In genomic region chrX:7319053-7319702, dm6 we compare ENCODE assay signal across 1 fruit fly cellular context.
TF ChIP-seq lines count a peak whose summit lies in the region.

No protein-coding gene starts in this region.

TF ChIP-seq in whole organism, embryonic, 481 proteins besides CTCF, POLR2A, EP300 and RAD21 (continued from another document and continues in another):
- peak in 1 of 2 experiments; percentile 24 for TF ChIP-seq crp (GFP tag; optimal IDR thresholded peaks at IDR 0.05; lab: Kevin White, UChicago)
- TF ChIP-seq vfl (GFP tag; optimal IDR thresholded peaks at IDR 0.05; lab: Kevin White, UChicago), result no peak
- TF ChIP-seq Elba2 (GFP tag; optimal IDR thresholded peaks at IDR 0.05; lab: Kevin White, UChicago), result peak; percentile 41
- no peak for TF ChIP-seq wek (GFP tag; optimal IDR thresholded peaks at IDR 0.05; lab: Kevin White, UChicago)
- TF ChIP-seq CG17359 (tag; optimal IDR thresholded peaks at IDR 0.05; lab: Kevin White, UChicago), result peak; percentile 76
- TF ChIP-seq run (tag; optimal IDR thresholded peaks at IDR 0.05; lab: Kevin White, UChicago), result peak; percentile 47
- no peak for TF ChIP-seq ham (GFP tag; IDR thresholded peaks at IDR 0.05; lab: Robert Waterston, UW)
- TF ChIP-seq Sry-β (GFP tag; optimal IDR thresholded peaks at IDR 0.05; lab: Kevin White, UChicago), result peak; percentile 92
- peak; percentile 88 for TF ChIP-seq CG31441 (GFP tag; IDR thresholded peaks at IDR 0.05; lab: Robert Waterston, UW)
- TF ChIP-seq Xrp1 (GFP tag; IDR thresholded peaks at IDR 0.05; lab: Robert Waterston, UW), result peak; percentile 85
- TF ChIP-seq CG6689 (GFP tag; IDR thresholded peaks at IDR 0.05; lab: Robert Waterston, UW), result peak; percentile 74
- no peak for TF ChIP-seq wdn (GFP tag; IDR thresholded peaks at IDR 0.05; lab: Robert Waterston, UW)
- no peak for TF ChIP-seq tup (GFP tag; optimal IDR thresholded peaks at IDR 0.05; lab: Kevin White, UChicago)
- TF ChIP-seq disco-r (GFP tag; optimal IDR thresholded peaks at IDR 0.05; lab: Kevin White, UChicago), result peak; percentile 28
- no peak for TF ChIP-seq Ravus (GFP tag; IDR thresholded peaks at IDR 0.05; lab: Robert Waterston, UW)
- TF ChIP-seq CG7556 (GFP tag; optimal IDR thresholded peaks at IDR 0.05; lab: Kevin White, UChicago), result peak; percentile 85
- no peak for TF ChIP-seq Dref (GFP tag; IDR thresholded peaks at IDR 0.05; lab: Robert Waterston, UW)
- TF ChIP-seq CG17802 (tag; optimal IDR thresholded peaks at IDR 0.05; lab: Kevin White, UChicago), result peak; percentile 69
- no peak for TF ChIP-seq danr (GFP tag; IDR thresholded peaks at IDR 0.05; lab: Robert Waterston, UW)
- TF ChIP-seq C15 (GFP tag; IDR thresholded peaks at IDR 0.05; lab: Robert Waterston, UW), result no peak
- peak; percentile 55 for TF ChIP-seq CG4617 (GFP tag; optimal IDR thresholded peaks at IDR 0.05; lab: Kevin White, UChicago; ENCODE audit: borderline replicate concordance)
- TF ChIP-seq Usf (GFP tag; optimal IDR thresholded peaks at IDR 0.05; lab: Kevin White, UChicago), result peak; percentile 59
- TF ChIP-seq vvl (GFP tag; IDR thresholded peaks at IDR 0.05; lab: Robert Waterston, UW), result peak; percentile 77
- no peak for TF ChIP-seq CG6791 (GFP tag; IDR thresholded peaks at IDR 0.05; lab: Robert Waterston, UW; ENCODE audit: partially characterized antibody)
- peak; percentile 42; the same call in 1 of the 2 replicates for TF ChIP-seq CG10366 (GFP tag; IDR thresholded peaks at IDR 0.05; lab: Robert Waterston, UW)
- TF ChIP-seq dmrt99B (tag; optimal IDR thresholded peaks at IDR 0.05; lab: Kevin White, UChicago), result peak; percentile 78
- no peak for TF ChIP-seq Dbx (GFP tag; IDR thresholded peaks at IDR 0.05; lab: Robert Waterston, UW)
- TF ChIP-seq CG15479 (GFP tag; optimal IDR thresholded peaks at IDR 0.05; lab: Kevin White, UChicago), result no peak
- peak; percentile 89 for TF ChIP-seq CG4360 (GFP tag; IDR thresholded peaks at IDR 0.05; lab: Robert Waterston, UW)
- TF ChIP-seq pb (GFP tag; optimal IDR thresholded peaks at IDR 0.05; lab: Kevin White, UChicago), result no peak
- no peak for TF ChIP-seq CG34376 (GFP tag; optimal IDR thresholded peaks at IDR 0.05; lab: Kevin White, UChicago)
- no peak for TF ChIP-seq CG10147 (GFP tag; optimal IDR thresholded peaks at IDR 0.05; lab: Kevin White, UChicago)
- TF ChIP-seq Sox100B (GFP tag; optimal IDR thresholded peaks at IDR 0.05; lab: Kevin White, UChicago), result peak; percentile 80
- TF ChIP-seq Bteb2 (GFP tag; optimal IDR thresholded peaks at IDR 0.05; lab: Kevin White, UChicago), result no peak
- TF ChIP-seq bcd (GFP tag; optimal IDR thresholded peaks at IDR 0.05; lab: Kevin White, UChicago), result peak; percentile 68
- TF ChIP-seq Max (GFP tag; optimal IDR thresholded peaks at IDR 0.05; lab: Kevin White, UChicago), result peak; percentile 48
- TF ChIP-seq kni (GFP tag; optimal IDR thresholded peaks at IDR 0.05; lab: Kevin White, UChicago), result no peak
- peak; percentile 71 for TF ChIP-seq CG8290 (GFP tag; optimal IDR thresholded peaks at IDR 0.05; lab: Kevin White, UChicago)
- TF ChIP-seq CG8290 (tag; optimal IDR thresholded peaks at IDR 0.05; lab: Kevin White, UChicago), result peak in 1 of 2 experiments; percentile 9
- no peak for TF ChIP-seq CHES-1-like (GFP tag; optimal IDR thresholded peaks at IDR 0.05; lab: Kevin White, UChicago)
- TF ChIP-seq tna (GFP tag; IDR thresholded peaks at IDR 0.05; lab: Robert Waterston, UW; ENCODE audit: partially characterized antibody), result no peak
- no peak for TF ChIP-seq Tbp (GFP tag; optimal IDR thresholded peaks at IDR 0.05; lab: Kevin White, UChicago)
- TF ChIP-seq E2f2 (GFP tag; IDR thresholded peaks at IDR 0.05; lab: Robert Waterston, UW), result peak; percentile 39; the same call in 1 of the 2 replicates
- TF ChIP-seq CG6175 (GFP tag; IDR thresholded peaks at IDR 0.05; lab: Robert Waterston, UW), result no peak
- TF ChIP-seq bowl (GFP tag; IDR thresholded peaks at IDR 0.05; lab: Robert Waterston, UW), result 0 out of 2 replicates have a peak, but pooled peaks have one; percentile 36
- no peak for TF ChIP-seq CG3281 (GFP tag; optimal IDR thresholded peaks at IDR 0.05; lab: Kevin White, UChicago)
- TF ChIP-seq CG3163 (GFP tag; optimal IDR thresholded peaks at IDR 0.05; lab: Kevin White, UChicago), result peak; percentile 53
- TF ChIP-seq CG8089 (GFP tag; optimal IDR thresholded peaks at IDR 0.05; lab: Kevin White, UChicago), result peak; percentile 73
- TF ChIP-seq Deaf1 (tag; optimal IDR thresholded peaks at IDR 0.05; lab: Kevin White, UChicago), result peak; percentile 26
- no peak for TF ChIP-seq usp (GFP tag; optimal IDR thresholded peaks at IDR 0.05; lab: Kevin White, UChicago)
- TF ChIP-seq Drgx (GFP tag; IDR thresholded peaks at IDR 0.05; lab: Robert Waterston, UW), result peak; percentile 61
- TF ChIP-seq br (optimal IDR thresholded peaks at IDR 0.05; lab: Kevin White, UChicago), result no peak
- TF ChIP-seq CG7928 (GFP tag; optimal IDR thresholded peaks at IDR 0.05; lab: Kevin White, UChicago), result no peak
- TF ChIP-seq mam (GFP tag; optimal IDR thresholded peaks at IDR 0.05; lab: Kevin White, UChicago), result peak; percentile 15
- no peak for TF ChIP-seq Atf6 (GFP tag; IDR thresholded peaks at IDR 0.05; lab: Robert Waterston, UW)
- peak; percentile 89 for TF ChIP-seq CG33557 (GFP tag; optimal IDR thresholded peaks at IDR 0.05; lab: Kevin White, UChicago)
- TF ChIP-seq knrl (GFP tag; IDR thresholded peaks at IDR 0.05; lab: Robert Waterston, UW; ENCODE audit: partially characterized antibody), result no peak
- TF ChIP-seq MESR4 (GFP tag; optimal IDR thresholded peaks at IDR 0.05; lab: Kevin White, UChicago), result no peak
- peak; percentile 36 for TF ChIP-seq NC2α (GFP tag; optimal IDR thresholded peaks at IDR 0.05; lab: Kevin White, UChicago)
- 0 out of 2 replicates have a peak, but pooled peaks have one; percentile 13 for TF ChIP-seq Oaz (GFP tag; IDR thresholded peaks at IDR 0.05; lab: Robert Waterston, UW)
- TF ChIP-seq MTF-1 (GFP tag; optimal IDR thresholded peaks at IDR 0.05; lab: Kevin White, UChicago; ENCODE audit: borderline replicate concordance), result peak; percentile 56
- peak; percentile 80 for TF ChIP-seq CG1529 (GFP tag; optimal IDR thresholded peaks at IDR 0.05; lab: Kevin White, UChicago)
- TF ChIP-seq CG2875 (GFP tag; optimal IDR thresholded peaks at IDR 0.05; lab: Kevin White, UChicago), result peak; percentile 83
- peak; percentile 62 for TF ChIP-seq CG1832 (GFP tag; optimal IDR thresholded peaks at IDR 0.05; lab: Kevin White, UChicago)
- TF ChIP-seq Jarid2 (GFP tag; optimal IDR thresholded peaks at IDR 0.05; lab: Kevin White, UChicago), result peak; percentile 33
- TF ChIP-seq CG3838 (GFP tag; optimal IDR thresholded peaks at IDR 0.05; lab: Kevin White, UChicago), result peak; percentile 30
- TF ChIP-seq CG10654 (GFP tag; optimal IDR thresholded peaks at IDR 0.05; lab: Kevin White, UChicago), result peak; percentile 67
- no peak for TF ChIP-seq CG31224 (GFP tag; IDR thresholded peaks at IDR 0.05; lab: Robert Waterston, UW)
- TF ChIP-seq dati (GFP tag; IDR thresholded peaks at IDR 0.05; lab: Robert Waterston, UW), result 0 out of 2 replicates have a peak, but pooled peaks have one; percentile 21
- no peak for TF ChIP-seq insv (GFP tag; optimal IDR thresholded peaks at IDR 0.05; lab: Kevin White, UChicago)
- no peak for TF ChIP-seq fru (optimal IDR thresholded peaks at IDR 0.05; lab: Kevin White, UChicago)
- no peak for TF ChIP-seq Hand (GFP tag; optimal IDR thresholded peaks at IDR 0.05; lab: Kevin White, UChicago)
- no peak for TF ChIP-seq CG17912 (GFP tag; optimal IDR thresholded peaks at IDR 0.05; lab: Kevin White, UChicago)
- peak; percentile 4 for TF ChIP-seq cg (GFP tag; optimal IDR thresholded peaks at IDR 0.05; lab: Kevin White, UChicago)
- TF ChIP-seq gsb-n (tag; optimal IDR thresholded peaks at IDR 0.05; lab: Kevin White, UChicago), result peak; percentile 92
- peak; percentile 54 for TF ChIP-seq Mad (GFP tag; optimal IDR thresholded peaks at IDR 0.05; lab: Kevin White, UChicago)
- no peak for TF ChIP-seq Fer2 (tag; optimal IDR thresholded peaks at IDR 0.05; lab: Kevin White, UChicago)
- no peak for TF ChIP-seq gcm2 (GFP tag; optimal IDR thresholded peaks at IDR 0.05; lab: Kevin White, UChicago)
- peak; percentile 44 for TF ChIP-seq esg (GFP tag; conservative IDR thresholded peaks at IDR 0.05; lab: Robert Waterston, UW)
- peak; percentile 56 for TF ChIP-seq Ptx1 (GFP tag; IDR thresholded peaks at IDR 0.05; lab: Robert Waterston, UW)
- peak; percentile 62 for TF ChIP-seq onecut (GFP tag; IDR thresholded peaks at IDR 0.05; lab: Robert Waterston, UW)
- peak; percentile 29 for TF ChIP-seq en (GFP tag; optimal IDR thresholded peaks at IDR 0.05; lab: Kevin White, UChicago)
- peak; percentile 61 for TF ChIP-seq ac (GFP tag; optimal IDR thresholded peaks at IDR 0.05; lab: Kevin White, UChicago)
- TF ChIP-seq NC2β (GFP tag; optimal IDR thresholded peaks at IDR 0.05; lab: Kevin White, UChicago), result peak; percentile 78
- peak; percentile 74 for TF ChIP-seq CG17328 (GFP tag; IDR thresholded peaks at IDR 0.05; lab: Robert Waterston, UW)
- no peak for TF ChIP-seq Dfd (GFP tag; optimal IDR thresholded peaks at IDR 0.05; lab: Kevin White, UChicago)
- peak; percentile 86 for TF ChIP-seq CG15601 (tag; optimal IDR thresholded peaks at IDR 0.05; lab: Kevin White, UChicago)
- TF ChIP-seq CG12942 (GFP tag; optimal IDR thresholded peaks at IDR 0.05; lab: Kevin White, UChicago), result peak; percentile 57
- peak; percentile 86 for TF ChIP-seq CG16815 (GFP tag; optimal IDR thresholded peaks at IDR 0.05; lab: Kevin White, UChicago)
- no peak for TF ChIP-seq CG11456 (GFP tag; IDR thresholded peaks at IDR 0.05; lab: Robert Waterston, UW)
- TF ChIP-seq Chrac-16 (GFP tag; optimal IDR thresholded peaks at IDR 0.05; lab: Kevin White, UChicago), result peak; percentile 83
- TF ChIP-seq CG5953 (GFP tag; IDR thresholded peaks at IDR 0.05; lab: Robert Waterston, UW), result 0 out of 2 replicates have a peak, but pooled peaks have one; percentile 52
- TF ChIP-seq Antp (GFP tag; optimal IDR thresholded peaks at IDR 0.05; lab: Kevin White, UChicago), result peak; percentile 60
- no peak for TF ChIP-seq lov (optimal IDR thresholded peaks at IDR 0.05; lab: Kevin White, UChicago)
- TF ChIP-seq lov (GFP tag; IDR thresholded peaks at IDR 0.05; lab: Robert Waterston, UW), result peak; percentile 53; the same call in 1 of the 3 replicates
- TF ChIP-seq ERR (GFP tag; optimal IDR thresholded peaks at IDR 0.05; lab: Kevin White, UChicago), result no peak
- TF ChIP-seq Gsc (GFP tag; IDR thresholded peaks at IDR 0.05; lab: Robert Waterston, UW), result peak; percentile 36; the same call in 1 of the 2 replicates
- TF ChIP-seq CG31365 (tag; optimal IDR thresholded peaks at IDR 0.05; lab: Kevin White, UChicago), result no peak
- TF ChIP-seq CG15073 (GFP tag; optimal IDR thresholded peaks at IDR 0.05; lab: Kevin White, UChicago), result no peak
- no peak for TF ChIP-seq luna (GFP tag; optimal IDR thresholded peaks at IDR 0.05; lab: Kevin White, UChicago)
- peak; percentile 54 for TF ChIP-seq Mes4 (GFP tag; optimal IDR thresholded peaks at IDR 0.05; lab: Kevin White, UChicago)
- TF ChIP-seq CG15696 (tag; optimal IDR thresholded peaks at IDR 0.05; lab: Kevin White, UChicago), result peak; percentile 88
- TF ChIP-seq CG2116 (GFP tag; optimal IDR thresholded peaks at IDR 0.05; lab: Kevin White, UChicago), result peak; percentile 49
- no peak for TF ChIP-seq bigmax (GFP tag; optimal IDR thresholded peaks at IDR 0.05; lab: Kevin White, UChicago)
- no peak for TF ChIP-seq HmgD (GFP tag; optimal IDR thresholded peaks at IDR 0.05; lab: Kevin White, UChicago)
- TF ChIP-seq slp2 (GFP tag; optimal IDR thresholded peaks at IDR 0.05; lab: Kevin White, UChicago), result peak; percentile 62
- no peak for TF ChIP-seq unc-4 (GFP tag; IDR thresholded peaks at IDR 0.05; lab: Robert Waterston, UW; ENCODE audit: partially characterized antibody)
- no peak for TF ChIP-seq toy (GFP tag; IDR thresholded peaks at IDR 0.05; lab: Robert Waterston, UW)
- TF ChIP-seq al (GFP tag; IDR thresholded peaks at IDR 0.05; lab: Robert Waterston, UW), result no peak
- no peak for TF ChIP-seq prd (optimal IDR thresholded peaks at IDR 0.05; lab: Kevin White, UChicago)
- peak; percentile 76; the same call in 2 of the 3 replicates for TF ChIP-seq prd (GFP tag; IDR thresholded peaks at IDR 0.05; lab: Robert Waterston, UW)
- TF ChIP-seq scrt (GFP tag; optimal IDR thresholded peaks at IDR 0.05; lab: Kevin White, UChicago), result peak; percentile 12
- peak; percentile 10 for TF ChIP-seq odd (GFP tag; optimal IDR thresholded peaks at IDR 0.05; lab: Kevin White, UChicago)
- TF ChIP-seq CG11560 (tag; IDR thresholded peaks at IDR 0.05; lab: Robert Waterston, UW), result no peak
- TF ChIP-seq CG14667 (GFP tag; IDR thresholded peaks at IDR 0.05; lab: Robert Waterston, UW), result no peak
- peak; percentile 57 for TF ChIP-seq stwl (tag; optimal IDR thresholded peaks at IDR 0.05; lab: Kevin White, UChicago)
- no peak for TF ChIP-seq ash1 (GFP tag; optimal IDR thresholded peaks at IDR 0.05; lab: Kevin White, UChicago)
- no peak for TF ChIP-seq GATAe (GFP tag; conservative IDR thresholded peaks at IDR 0.05; lab: Robert Waterston, UW)
- TF ChIP-seq org-1 (GFP tag; optimal IDR thresholded peaks at IDR 0.05; lab: Kevin White, UChicago), result peak; percentile 64
- TF ChIP-seq CG7963 (GFP tag; IDR thresholded peaks at IDR 0.05; lab: Robert Waterston, UW; ENCODE audit: partially characterized antibody), result no peak
- no peak for TF ChIP-seq tll (GFP tag; optimal IDR thresholded peaks at IDR 0.05; lab: Kevin White, UChicago)
- no peak for TF ChIP-seq BtbVII (GFP tag; optimal IDR thresholded peaks at IDR 0.05; lab: Kevin White, UChicago)
- peak; percentile 75 for TF ChIP-seq CG10959 (GFP tag; IDR thresholded peaks at IDR 0.05; lab: Robert Waterston, UW)
- TF ChIP-seq kah (GFP tag; optimal IDR thresholded peaks at IDR 0.05; lab: Kevin White, UChicago), result peak; percentile 54
- no peak for TF ChIP-seq CG9215 (GFP tag; IDR thresholded peaks at IDR 0.05; lab: Robert Waterston, UW)
- peak; percentile 27 for TF ChIP-seq CG10274 (GFP tag; optimal IDR thresholded peaks at IDR 0.05; lab: Kevin White, UChicago)
- TF ChIP-seq gsb (GFP tag; IDR thresholded peaks at IDR 0.05; lab: Robert Waterston, UW), result no peak
- peak; percentile 56 for TF ChIP-seq CG10462 (GFP tag; optimal IDR thresholded peaks at IDR 0.05; lab: Kevin White, UChicago)
- TF ChIP-seq CG2712 (tag; optimal IDR thresholded peaks at IDR 0.05; lab: Kevin White, UChicago), result peak; percentile 94
- 0 out of 3 replicates have a peak, but pooled peaks have one; percentile 41 for TF ChIP-seq gce (GFP tag; IDR thresholded peaks at IDR 0.05; lab: Robert Waterston, UW)
- peak; percentile 84 for TF ChIP-seq unpg (GFP tag; optimal IDR thresholded peaks at IDR 0.05; lab: Kevin White, UChicago)
- TF ChIP-seq Meics (GFP tag; optimal IDR thresholded peaks at IDR 0.05; lab: Kevin White, UChicago), result peak; percentile 11
- TF ChIP-seq CG11247 (GFP tag; IDR thresholded peaks at IDR 0.05; lab: Robert Waterston, UW), result 0 out of 2 replicates have a peak, but pooled peaks have one; percentile 35
